Worm (Caenorhabditis elegans) whole organism, early embryonic: ENCODE results near the gene asp-2.

ENCODE experiments used
- ama-1 ChIP-seq: fragments of 150-350 bp; optimal IDR thresholded peaks from 2 replicates; lab custom pipeline; 2014
- ceh-36 ChIP-seq: sonication (generic microtip); optimal IDR thresholded peaks from 2 replicates; lab custom pipeline; 2016; ENCODE audit warnings: missing genetic modification characterization, inconsistent platforms, missing compliant biosample characterization

DNA sequence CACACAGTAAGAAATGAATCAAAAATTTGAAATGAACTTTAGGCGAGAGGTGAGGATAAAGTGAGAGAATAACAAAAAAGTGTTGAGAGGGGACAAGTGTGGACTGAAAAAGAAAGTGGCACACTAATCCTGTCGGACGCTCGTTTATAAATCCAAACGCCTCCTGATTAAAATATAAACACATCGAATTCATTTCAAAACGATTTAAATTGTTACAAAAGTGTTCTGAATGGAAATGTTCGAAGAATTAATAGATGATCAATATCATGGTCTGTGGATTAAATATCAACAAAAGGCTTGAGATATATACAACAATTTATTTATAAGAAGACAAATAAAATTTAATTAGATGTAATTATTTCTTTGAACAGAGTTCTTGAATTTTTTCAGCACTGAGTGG is 34.8 kb upstream of the asp-2 start, which contains the start of gene B0222.11:
- no peak for TF ChIP-seq ceh-36 (tag; lab: Kevin White, UChicago)
- no peak for TF ChIP-seq ama-1 (lab: Kevin White, UChicago)
